Worm (Caenorhabditis elegans): ENCODE data around the gene sre-14.

DNA sequence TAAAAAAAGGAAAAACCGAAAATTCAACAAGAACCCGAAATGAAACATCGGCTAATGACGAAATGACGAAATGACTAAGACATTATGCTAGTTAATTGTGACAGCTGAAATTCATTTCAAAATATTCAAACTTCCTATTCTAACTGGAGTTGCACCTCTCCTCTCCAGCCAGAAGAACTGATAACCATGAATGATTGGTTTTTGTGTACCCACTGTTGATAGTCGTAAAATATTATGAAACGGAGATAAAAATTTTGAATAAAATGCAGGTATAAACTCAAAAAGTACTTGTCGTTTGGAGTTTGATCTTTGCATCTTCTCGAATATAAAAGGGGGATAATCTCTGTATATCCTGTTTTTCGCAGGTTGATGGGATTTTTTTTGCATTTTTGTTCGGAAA lies 41.6 kb upstream of the sre-14 start:
- TF ChIP-seq lin-39 (tag; optimal IDR thresholded peaks at IDR 0.05) = no peak
- no peak for TF ChIP-seq ceh-82 (tag; optimal IDR thresholded peaks at IDR 0.05)
- no peak for TF ChIP-seq zag-1 (tag; optimal IDR thresholded peaks at IDR 0.05)
- no peak for TF ChIP-seq lin-35 (GFP tag; optimal IDR thresholded peaks at IDR 0.05)
- no peak for TF ChIP-seq hpl-2 (GFP tag; optimal IDR thresholded peaks at IDR 0.05)
- no peak for TF ChIP-seq pqm-1 (tag; optimal IDR thresholded peaks at IDR 0.05)
- no peak for TF ChIP-seq unc-62 (GFP tag; optimal IDR thresholded peaks at IDR 0.05)
